Worm (Caenorhabditis elegans) whole organism, L2 larva: Measurements from ENCODE around the gene hgrs-1.

Experiments used
- F13H6.1 ChIP-seq: sonication (generic microtip); optimal IDR thresholded peaks from 2 replicates; lab custom pipeline; 2016; ENCODE audit warnings: missing genetic modification characterization, missing compliant biosample characterization
- R02D3.7 ChIP-seq: fragments of 150-350 bp; optimal IDR thresholded peaks from 2 replicates; lab custom pipeline; 2014; ENCODE audit warnings: missing biosample characterization, missing genetic modification characterization
- Y55F3AM.14 ChIP-seq: fragments of 200-800 bp; sonication (Bioruptor generic); optimal IDR thresholded peaks from 2 replicates; lab custom pipeline; 2018; ENCODE audit warnings: mild to moderate bottlenecking, missing genetic modification characterization, missing compliant biosample characterization
- ZK546.5 ChIP-seq: sonication (generic microtip); optimal IDR thresholded peaks from 2 replicates; lab custom pipeline; 2017; ENCODE audit warnings: missing biosample characterization, missing genetic modification characterization
- alr-1 ChIP-seq: fragments of 150-350 bp; optimal IDR thresholded peaks from 2 replicates; lab custom pipeline; 2014; ENCODE audit warnings: missing biosample characterization, missing genetic modification characterization
- aly-2 ChIP-seq: fragments of 150-350 bp; optimal IDR thresholded peaks from 2 replicates; lab custom pipeline; 2014; ENCODE audit warnings: missing biosample characterization, missing genetic modification characterization
- ceh-16 ChIP-seq: fragments of 150-350 bp; optimal IDR thresholded peaks from 2 replicates; lab custom pipeline; 2014; ENCODE audit warnings: missing biosample characterization, missing genetic modification characterization
- ceh-82 ChIP-seq: fragments of 150-350 bp; optimal IDR thresholded peaks from 2 replicates; lab custom pipeline; 2014; ENCODE audit warnings: missing biosample characterization, missing genetic modification characterization
- crh-2 ChIP-seq: sonication (generic microtip); optimal IDR thresholded peaks from 2 replicates; lab custom pipeline; 2017; ENCODE audit warnings: missing biosample characterization, missing genetic modification characterization
- dmd-4 ChIP-seq: sonication (generic microtip); optimal IDR thresholded peaks from 2 replicates; lab custom pipeline; 2017; ENCODE audit warnings: missing biosample characterization, missing genetic modification characterization
- egl-27 ChIP-seq: sonication (generic microtip); optimal IDR thresholded peaks from 3 replicates; lab custom pipeline; 2017; ENCODE audit warnings: missing biosample characterization, missing genetic modification reagents, missing genetic modification characterization
- elt-1 ChIP-seq: fragments of 150-350 bp; optimal IDR thresholded peaks from 2 replicates; lab custom pipeline; 2014; ENCODE audit warnings: missing biosample characterization, missing genetic modification characterization
- elt-3 ChIP-seq: sonication (generic microtip); optimal IDR thresholded peaks from 2 replicates; lab custom pipeline; 2017; ENCODE audit warnings: missing biosample characterization, missing genetic modification characterization
- fos-1 ChIP-seq: fragments of 150-350 bp; optimal IDR thresholded peaks from 2 replicates; lab custom pipeline; 2014; ENCODE audit warnings: missing biosample characterization, missing genetic modification characterization
- gmeb-1 ChIP-seq: fragments of 150-350 bp; optimal IDR thresholded peaks from 2 replicates; lab custom pipeline; 2014; ENCODE audit warnings: missing biosample characterization, missing genetic modification characterization
- lin-11 ChIP-seq: fragments of 150-350 bp; sonication (generic microtip); optimal IDR thresholded peaks from 2 replicates; lab custom pipeline; 2014; ENCODE audit warnings: missing biosample characterization, missing genetic modification characterization, inconsistent platforms, mixed read lengths
- lin-13 ChIP-seq: fragments of 150-350 bp; optimal IDR thresholded peaks from 2 replicates; lab custom pipeline; 2014; ENCODE audit warnings: missing biosample characterization, missing genetic modification reagents, missing genetic modification characterization
- lsy-2 ChIP-seq, 2 experiments: fragments of 150-350 bp in 1 of 2; sonication (generic microtip) in 1 of 2; optimal IDR thresholded peaks; 2 replicates each; lab custom pipeline; 2014 to 2017; ENCODE audit warnings: missing biosample characterization in 2 of 2, missing genetic modification characterization in 2 of 2
- mab-5 ChIP-seq: fragments of 150-350 bp; optimal IDR thresholded peaks from 2 replicates; lab custom pipeline; 2014; ENCODE audit warnings: missing biosample characterization, missing genetic modification characterization
- nhr-11 ChIP-seq: fragments of 150-350 bp; optimal IDR thresholded peaks from 2 replicates; lab custom pipeline; 2014; ENCODE audit warnings: missing biosample characterization, missing genetic modification characterization
- nhr-12 ChIP-seq: fragments of 150-350 bp; optimal IDR thresholded peaks from 2 replicates; lab custom pipeline; 2014; ENCODE audit warnings: missing biosample characterization, missing genetic modification characterization
- nhr-129 ChIP-seq: fragments of 150-350 bp; optimal IDR thresholded peaks from 2 replicates; lab custom pipeline; 2014; ENCODE audit warnings: missing biosample characterization, missing genetic modification characterization
- nhr-21 ChIP-seq: fragments of 150-350 bp; optimal IDR thresholded peaks from 2 replicates; lab custom pipeline; 2014; ENCODE audit warnings: missing biosample characterization, missing genetic modification characterization
- nhr-23 ChIP-seq: fragments of 150-350 bp; optimal IDR thresholded peaks from 2 replicates; lab custom pipeline; 2014; ENCODE audit warnings: missing biosample characterization, missing genetic modification reagents, missing genetic modification characterization
- nhr-237 ChIP-seq: fragments of 150-350 bp; optimal IDR thresholded peaks from 2 replicates; lab custom pipeline; 2014; ENCODE audit warnings: missing biosample characterization, missing genetic modification characterization
- nhr-25 ChIP-seq: fragments of 150-350 bp; sonication (generic microtip); optimal IDR thresholded peaks from 3 replicates; lab custom pipeline; 2014; ENCODE audit warnings: missing biosample characterization, missing genetic modification characterization
- nhr-77 ChIP-seq: fragments of 150-350 bp; optimal IDR thresholded peaks from 2 replicates; lab custom pipeline; 2014; ENCODE audit warnings: missing biosample characterization, missing genetic modification characterization
- peb-1 ChIP-seq: fragments of 150-350 bp; optimal IDR thresholded peaks from 2 replicates; lab custom pipeline; 2014; ENCODE audit warnings: missing biosample characterization, missing genetic modification characterization
- sem-4 ChIP-seq: fragments of 150-350 bp; optimal IDR thresholded peaks from 2 replicates; lab custom pipeline; 2014; ENCODE audit warnings: missing biosample characterization, missing genetic modification reagents, missing genetic modification characterization
- skn-1 ChIP-seq: sonication (generic microtip); optimal IDR thresholded peaks from 2 replicates; lab custom pipeline; 2017; ENCODE audit warnings: missing biosample characterization, missing genetic modification characterization
- sma-3 ChIP-seq: sonication (generic microtip); optimal IDR thresholded peaks from 2 replicates; lab custom pipeline; 2016; ENCODE audit warnings: missing genetic modification reagents, missing genetic modification characterization, missing compliant biosample characterization
- sma-9 ChIP-seq, 2 experiments: fragments of 150-350 bp in 1 of 2; sonication (generic microtip) in 1 of 2; optimal IDR thresholded peaks; 2 replicates each; lab custom pipeline; 2014 to 2016; ENCODE audit warnings: missing genetic modification characterization in 2 of 2, mild to moderate bottlenecking in 1 of 2, missing biosample characterization in 1 of 2, missing compliant biosample characterization in 1 of 2, missing genetic modification reagents in 1 of 2, moderate library complexity in 1 of 2
- unc-55 ChIP-seq: fragments of 150-350 bp; sonication (generic microtip); optimal IDR thresholded peaks from 3 replicates; lab custom pipeline; 2014; ENCODE audit warnings: missing biosample characterization, missing genetic modification reagents, missing genetic modification characterization
- unc-62 ChIP-seq: fragments of 150-350 bp; optimal IDR thresholded peaks from 2 replicates; lab custom pipeline; 2014; ENCODE audit warnings: missing biosample characterization, missing genetic modification reagents, missing genetic modification characterization
- zag-1 ChIP-seq: fragments of 150-350 bp; optimal IDR thresholded peaks from 2 replicates; lab custom pipeline; 2014; ENCODE audit warnings: missing biosample characterization, missing genetic modification characterization
- ztf-1 ChIP-seq: fragments of 200-800 bp; sonication (Bioruptor generic); conservative IDR thresholded peaks from 2 replicates; pipeline ENCODE4 v1.3.6; 2022; ENCODE audit warnings: missing genetic modification characterization, missing compliant biosample characterization
- ztf-11 ChIP-seq: sonication (generic microtip); optimal IDR thresholded peaks from 2 replicates; lab custom pipeline; 2017; ENCODE audit warnings: missing biosample characterization, missing genetic modification characterization
- ztf-4 ChIP-seq: fragments of 150-350 bp; optimal IDR thresholded peaks from 2 replicates; lab custom pipeline; 2014; ENCODE audit warnings: missing biosample characterization, missing genetic modification characterization

hgrs-1 gene

DNA sequence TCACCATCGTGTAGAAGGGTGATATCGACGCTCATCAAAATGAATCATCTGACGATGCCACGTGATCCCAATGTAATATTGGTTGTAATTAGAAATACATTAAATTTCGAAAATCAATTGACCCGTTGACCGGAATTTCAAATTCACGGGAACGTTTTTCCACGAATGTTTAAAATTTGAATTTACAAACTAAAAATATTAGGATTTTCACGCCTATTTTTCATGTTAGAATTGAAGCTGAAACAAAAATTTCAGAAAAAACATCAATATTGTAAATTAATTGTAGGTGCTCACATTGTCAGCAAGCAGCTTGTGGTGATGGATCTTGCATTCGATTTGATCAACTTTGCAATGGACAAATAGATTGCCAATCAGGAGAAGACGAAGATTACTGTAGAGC is 4.5 kb upstream of the hgrs-1 start, which contains the start of gene C07G1.6:
Gene C07G1.6 (minus strand): TSS at position 101 of the 400 bp plus-strand sequence.
- TF ChIP-seq lin-13 (GFP tag; lab: Kevin White, UChicago) (no peak), fos-1 (tag; lab: Kevin White, UChicago) (no peak), elt-3 (no peak), ztf-11 (tag; lab: Kevin White, UChicago) (no peak), lin-11 (tag; lab: Kevin White, UChicago) (no peak), F13H6.1 (tag; lab: Kevin White, UChicago) (no peak), R02D3.7 (tag; lab: Kevin White, UChicago) (no peak), skn-1 (no peak), dmd-4 (tag; lab: Kevin White, UChicago) (no peak), ZK546.5 (no peak), ceh-82 (no peak)
- TF ChIP-seq, all 48 proteins: peak for 0

- no peak for TF ChIP-seq elt-3
- no peak for TF ChIP-seq ceh-82
- no peak for TF ChIP-seq lin-13 (GFP tag; lab: Kevin White, UChicago)
- TF ChIP-seq nhr-23 (tag; lab: Kevin White, UChicago), result no peak
- TF ChIP-seq crh-2 (tag; lab: Kevin White, UChicago), result no peak
- no peak for TF ChIP-seq skn-1
- TF ChIP-seq peb-1, result no peak
- no peak for TF ChIP-seq nhr-11 (tag; lab: Kevin White, UChicago)
- no peak for TF ChIP-seq Y55F3AM.14 (GFP tag; lab: Kevin White, UChicago)
- no peak for TF ChIP-seq alr-1
- TF ChIP-seq unc-62 (GFP tag; lab: Kevin White, UChicago), result no peak
- no peak for TF ChIP-seq ztf-11 (tag; lab: Kevin White, UChicago)
- TF ChIP-seq nhr-129 (tag; lab: Kevin White, UChicago), result no peak
- TF ChIP-seq ztf-1 (GFP tag; lab: Robert Waterston, UW), result no peak
- no peak for TF ChIP-seq sma-3 (GFP tag; lab: Kevin White, UChicago)
- TF ChIP-seq ztf-4 (tag; lab: Kevin White, UChicago), result no peak
- no peak for TF ChIP-seq nhr-77 (tag; lab: Kevin White, UChicago)
- no peak for TF ChIP-seq fos-1 (tag; lab: Kevin White, UChicago)
- TF ChIP-seq nhr-25 (tag; lab: Kevin White, UChicago), result no peak
- TF ChIP-seq ceh-16 (tag; lab: Kevin White, UChicago), result no peak
Observed at ce11 chrIV:8208855-8209254, 3.0 kb upstream of the hgrs-1 start.

DNA sequence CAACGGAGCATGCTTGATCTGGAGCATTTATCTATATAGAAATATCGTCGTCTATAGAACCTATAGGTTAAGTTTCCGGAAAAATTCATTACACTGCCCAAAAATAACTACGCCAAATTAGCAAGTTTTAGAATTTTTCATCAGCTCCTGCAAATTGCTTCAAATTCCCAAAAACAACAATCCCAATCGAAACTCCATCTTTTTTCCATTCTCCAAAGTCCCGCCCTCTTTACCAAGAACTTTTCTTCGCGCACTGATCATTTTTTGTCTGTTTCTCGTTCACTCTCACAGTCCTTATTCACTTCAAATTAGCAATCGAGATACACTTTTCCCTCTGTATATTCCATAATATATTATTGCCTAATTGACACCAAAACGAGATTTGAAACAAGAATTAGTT is 466 bp upstream of the hgrs-1 start, which contains the start of gene svh-1:
Gene svh-1 (plus strand): TSS at position 301 of the 400 bp plus-strand sequence.
- TF ChIP-seq sem-4 (tag; lab: Kevin White, UChicago), result no peak

- TF ChIP-seq nhr-237 (tag; lab: Kevin White, UChicago), result no peak
- no peak for TF ChIP-seq F13H6.1 (tag; lab: Kevin White, UChicago)
- no peak for TF ChIP-seq ztf-1 (GFP tag; lab: Robert Waterston, UW)
- no peak for TF ChIP-seq nhr-25 (tag; lab: Kevin White, UChicago)
- TF ChIP-seq lsy-2 (tag; optimal IDR thresholded peaks at IDR 0.05; lab: Kevin White, UChicago), result no peak
- no peak for TF ChIP-seq sma-3 (GFP tag; lab: Kevin White, UChicago)
- no peak for TF ChIP-seq egl-27 (tag; lab: Kevin White, UChicago)
- no peak for TF ChIP-seq elt-1 (tag; lab: Kevin White, UChicago)
- no peak for TF ChIP-seq zag-1 (tag; lab: Kevin White, UChicago)
- TF ChIP-seq lin-13 (GFP tag; lab: Kevin White, UChicago), result no peak
- TF ChIP-seq nhr-77 (tag; lab: Kevin White, UChicago), result no peak
- TF ChIP-seq nhr-21, result no peak
- no peak for TF ChIP-seq mab-5 (tag; lab: Kevin White, UChicago)
- TF ChIP-seq sma-9 (GFP tag; optimal IDR thresholded peaks at IDR 0.05; lab: Kevin White, UChicago), result no peak
- TF ChIP-seq sma-9 (tag; optimal IDR thresholded peaks at IDR 0.05; lab: Kevin White, UChicago), result no peak
- no peak for TF ChIP-seq aly-2 (tag; lab: Kevin White, UChicago)
- TF ChIP-seq unc-55 (GFP tag; lab: Kevin White, UChicago), result no peak
- no peak for TF ChIP-seq gmeb-1 (tag; lab: Kevin White, UChicago)
- no peak for TF ChIP-seq nhr-12 (tag; lab: Kevin White, UChicago)
- TF ChIP-seq dmd-4 (tag; lab: Kevin White, UChicago), result no peak
- no peak for TF ChIP-seq crh-2 (tag; lab: Kevin White, UChicago)
Observed at ce11 chrIV:8203555-8203954, 2.3 kb downstream of the hgrs-1 start.
